Fruit fly (Drosophila melanogaster): Measurements from ENCODE around the gene TwdlY.

TwdlY gene

DNA sequence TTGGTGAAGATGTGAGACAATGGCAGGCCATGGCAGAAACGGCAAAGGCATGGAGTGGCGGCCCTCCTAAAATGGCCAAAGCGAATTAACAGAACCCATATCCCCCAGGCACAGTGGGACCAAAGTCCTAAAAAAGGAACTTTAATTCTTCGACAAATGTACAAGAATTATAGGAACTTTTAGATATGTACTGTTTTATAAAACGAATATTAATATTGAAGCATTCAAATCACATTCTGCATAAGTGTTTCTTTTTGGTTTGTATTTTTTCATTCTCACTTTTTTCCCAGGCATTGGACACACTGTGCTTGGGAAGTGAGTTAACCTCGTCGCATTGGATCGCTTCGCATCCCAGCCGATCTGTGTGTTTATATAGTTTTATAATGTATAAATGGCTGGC, 30.2 kb downstream of the TwdlY start (continued):
- TF ChIP-seq CG16815 (GFP tag; optimal IDR thresholded peaks at IDR 0.05): no peak
- no peak for TF ChIP-seq chm (GFP tag; IDR thresholded peaks at IDR 0.05)
- 0 out of 2 replicates have a peak, but pooled peaks have one; percentile 21 for TF ChIP-seq Ada2b (GFP tag; IDR thresholded peaks at IDR 0.05)
- no peak for TF ChIP-seq gce (GFP tag; IDR thresholded peaks at IDR 0.05)
- no peak for TF ChIP-seq MESR4 (GFP tag; optimal IDR thresholded peaks at IDR 0.05)
- no peak for TF ChIP-seq Gsc (GFP tag; IDR thresholded peaks at IDR 0.05)
- TF ChIP-seq pfk (GFP tag; optimal IDR thresholded peaks at IDR 0.05): no peak
- no peak for TF ChIP-seq CG14050 (GFP tag; IDR thresholded peaks at IDR 0.05)
- no peak for TF ChIP-seq ssp (GFP tag; IDR thresholded peaks at IDR 0.05)
- no peak for TF ChIP-seq CG6683 (GFP tag; optimal IDR thresholded peaks at IDR 0.05)
- TF ChIP-seq CG7372 (GFP tag; IDR thresholded peaks at IDR 0.05): no peak
- TF ChIP-seq lbe (GFP tag; optimal IDR thresholded peaks at IDR 0.05): no peak
- no peak for TF ChIP-seq CG12769 (tag; optimal IDR thresholded peaks at IDR 0.05)
- TF ChIP-seq Antp (GFP tag; optimal IDR thresholded peaks at IDR 0.05): no peak
- TF ChIP-seq CG6175 (GFP tag; IDR thresholded peaks at IDR 0.05): no peak
- 0 out of 3 replicates have a peak, but pooled peaks have one; percentile 13 for TF ChIP-seq zfh1 (GFP tag; IDR thresholded peaks at IDR 0.05)
- TF ChIP-seq CG32767 (GFP tag; IDR thresholded peaks at IDR 0.05): no peak
- no peak for TF ChIP-seq CG30403 (GFP tag; optimal IDR thresholded peaks at IDR 0.05)
- TF ChIP-seq CG10366 (GFP tag; IDR thresholded peaks at IDR 0.05): no peak
- no peak for TF ChIP-seq Mrtf (GFP tag; IDR thresholded peaks at IDR 0.05)
- TF ChIP-seq Med (GFP tag): peak; percentile 80
- peak; percentile 76 for TF ChIP-seq sens (GFP tag)
- peak; percentile 60 for TF ChIP-seq Ets65A (GFP tag)
- TF ChIP-seq CG18262 (tag; optimal IDR thresholded peaks at IDR 0.05): peak; percentile 6
- no peak for TF ChIP-seq CG1602 (GFP tag; optimal IDR thresholded peaks at IDR 0.05)
- no peak for TF ChIP-seq CG10565 (GFP tag; optimal IDR thresholded peaks at IDR 0.05)
- TF ChIP-seq CG15073 (GFP tag; optimal IDR thresholded peaks at IDR 0.05): no peak
- no peak for TF ChIP-seq CG3163 (GFP tag; optimal IDR thresholded peaks at IDR 0.05)
- no peak for TF ChIP-seq CG15601 (tag; optimal IDR thresholded peaks at IDR 0.05)
- no peak for TF ChIP-seq Asciz (GFP tag; optimal IDR thresholded peaks at IDR 0.05)
- TF ChIP-seq Sox100B (GFP tag; optimal IDR thresholded peaks at IDR 0.05): no peak
- no peak for TF ChIP-seq CG18619 (GFP tag; optimal IDR thresholded peaks at IDR 0.05)
- TF ChIP-seq CG2712 (tag; optimal IDR thresholded peaks at IDR 0.05): peak; percentile 15
- TF ChIP-seq CG4282 (GFP tag; optimal IDR thresholded peaks at IDR 0.05): no peak
- no peak for TF ChIP-seq CG14965 (GFP tag; optimal IDR thresholded peaks at IDR 0.05; ENCODE audit: borderline replicate concordance)
- no peak for TF ChIP-seq en (GFP tag; optimal IDR thresholded peaks at IDR 0.05)
- TF ChIP-seq row (GFP tag; IDR thresholded peaks at IDR 0.05): 0 out of 3 replicates have a peak, but pooled peaks have one; percentile 14
- TF ChIP-seq CG31441 (GFP tag; IDR thresholded peaks at IDR 0.05): peak; percentile 35; the same call in 1 of the 2 replicates
- TF ChIP-seq HLH4C (GFP tag; IDR thresholded peaks at IDR 0.05; ENCODE audit: partially characterized antibody): no peak
- peak; percentile 32; the same call in 1 of the 2 replicates for TF ChIP-seq Drgx (GFP tag; IDR thresholded peaks at IDR 0.05)
- TF ChIP-seq cato (GFP tag; optimal IDR thresholded peaks at IDR 0.05; ENCODE audit: borderline replicate concordance): no peak
- TF ChIP-seq Usf (GFP tag; optimal IDR thresholded peaks at IDR 0.05): no peak

DNA sequence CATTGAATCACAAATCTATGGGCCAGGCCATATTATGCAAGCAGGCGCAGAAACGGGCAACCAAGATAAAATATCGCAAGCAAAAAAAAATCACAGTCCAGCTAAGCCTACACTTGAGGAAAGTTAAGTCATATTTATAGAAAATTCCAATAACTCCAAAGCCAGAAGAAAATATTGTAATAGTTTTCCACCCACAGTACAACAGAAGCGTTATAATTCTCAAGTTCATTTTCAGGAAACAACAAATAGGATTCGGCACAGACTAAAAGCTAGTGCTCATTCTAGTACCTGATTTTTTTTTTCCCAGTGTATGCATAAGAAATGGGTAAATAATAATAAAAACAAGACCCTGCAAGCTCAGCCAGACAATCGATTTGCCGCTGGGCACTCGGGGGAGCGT, 31.1 kb downstream of the TwdlY start:
- TF ChIP-seq row (GFP tag; IDR thresholded peaks at IDR 0.05) (no peak), CG33213 (GFP tag; optimal IDR thresholded peaks at IDR 0.05) (no peak), gfzf (GFP tag; optimal IDR thresholded peaks at IDR 0.05) (no peak), Ptx1 (GFP tag; IDR thresholded peaks at IDR 0.05) (no peak), br (optimal IDR thresholded peaks at IDR 0.05) (no peak), H15 (GFP tag; IDR thresholded peaks at IDR 0.05) (no peak), sima (GFP tag; optimal IDR thresholded peaks at IDR 0.05) (no peak), CG7556 (GFP tag; optimal IDR thresholded peaks at IDR 0.05) (no peak), tap (tag; optimal IDR thresholded peaks at IDR 0.05) (no peak), CG14710 (tag; optimal IDR thresholded peaks at IDR 0.05) (no peak), CG11504 (tag; optimal IDR thresholded peaks at IDR 0.05) (peak; percentile 23), tna (GFP tag; IDR thresholded peaks at IDR 0.05; ENCODE audit: partially characterized antibody) (no peak), Adf1 (GFP tag; IDR thresholded peaks at IDR 0.05) (no peak), Dad (GFP tag; optimal IDR thresholded peaks at IDR 0.05) (no peak), disco-r (GFP tag; optimal IDR thresholded peaks at IDR 0.05) (no peak)

Measured in whole organism, embryonic.